Worm (Caenorhabditis elegans): ENCODE data around the gene C17F4.11.

The C17F4.11 gene

DNA sequence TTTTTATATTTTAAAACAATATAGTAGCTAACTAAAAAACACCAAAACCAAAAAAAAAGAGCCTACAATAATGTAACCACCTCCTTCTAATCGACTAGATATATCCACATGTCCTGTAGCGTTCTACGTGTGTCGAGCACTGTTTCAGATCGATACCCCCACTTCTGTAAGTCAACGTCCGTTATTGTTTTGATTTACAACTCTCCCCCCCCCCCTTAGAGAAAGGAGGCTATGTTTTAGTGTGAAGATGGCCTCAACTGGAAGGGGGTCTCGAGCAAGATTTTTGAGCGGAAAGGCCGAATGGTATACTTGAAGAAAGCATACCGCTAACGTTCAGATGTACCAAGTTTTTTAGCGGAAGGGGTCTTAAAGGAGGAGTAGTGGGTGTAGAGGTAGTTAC, 40.4 kb downstream of the C17F4.11 start, which contains the start of gene F02E11.4:
TSS of gene F02E11.4 (minus strand) at position 101 of the 400 bp plus-strand sequence.
- TF ChIP-seq scrt-1 (GFP tag; IDR thresholded peaks at IDR 0.05): no peak
- no peak for TF ChIP-seq ets-7 (tag; optimal IDR thresholded peaks at IDR 0.05)

DNA sequence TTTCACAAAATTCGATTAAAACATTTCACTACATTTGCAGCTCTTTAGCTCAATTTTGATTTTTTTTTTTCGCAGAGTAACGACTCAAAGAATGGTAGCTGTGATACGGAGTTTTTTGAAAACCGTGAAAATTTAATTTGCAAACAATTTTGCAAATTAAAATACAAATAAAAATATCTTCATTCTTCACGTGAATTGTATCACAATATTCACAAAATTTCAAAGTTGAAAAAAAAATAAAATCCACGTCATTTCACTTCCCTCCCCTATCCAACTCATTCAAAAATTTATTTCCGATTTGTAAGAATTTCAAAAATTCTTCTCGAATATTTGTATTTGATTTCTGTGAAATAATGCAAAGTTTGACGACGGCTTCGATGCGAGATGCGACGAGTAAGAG, 41.4 kb downstream of the C17F4.11 start, which contains the start of gene wht-4:
TSS of gene wht-4 (plus strand) at position 301 of the 400 bp plus-strand sequence.
- TF ChIP-seq hmbx-1 (tag; optimal IDR thresholded peaks at IDR 0.05): no peak
- no peak for TF ChIP-seq hmg-4 (GFP tag; optimal IDR thresholded peaks at IDR 0.05)
- no peak for TF ChIP-seq ceh-13 (GFP tag; optimal IDR thresholded peaks at IDR 0.05)
- no peak for TF ChIP-seq tra-4 (tag; optimal IDR thresholded peaks at IDR 0.05)
- TF ChIP-seq ama-1 (optimal IDR thresholded peaks at IDR 0.05): no peak
- no peak for TF ChIP-seq ets-7 (tag; optimal IDR thresholded peaks at IDR 0.05)
- no peak for TF ChIP-seq sea-1 (GFP tag; conservative IDR thresholded peaks at IDR 0.05)
- no peak for TF ChIP-seq tbx-37 (GFP tag; conservative IDR thresholded peaks at IDR 0.05)
- no peak for TF ChIP-seq ceh-36 (tag; optimal IDR thresholded peaks at IDR 0.05)
- no peak for TF ChIP-seq flt-1 (GFP tag; IDR thresholded peaks at IDR 0.05)
- no peak for TF ChIP-seq hnd-1 (tag; optimal IDR thresholded peaks at IDR 0.05)
- no peak for TF ChIP-seq F13C5.2 (tag; optimal IDR thresholded peaks at IDR 0.05)
- TF ChIP-seq B0310.2 (tag; optimal IDR thresholded peaks at IDR 0.05): no peak
- TF ChIP-seq pes-1 (GFP tag; IDR thresholded peaks at IDR 0.05): no peak
- TF ChIP-seq tbx-11 (GFP tag; IDR thresholded peaks at IDR 0.05): no peak
- no peak for TF ChIP-seq aly-1 (tag; optimal IDR thresholded peaks at IDR 0.05)

DNA sequence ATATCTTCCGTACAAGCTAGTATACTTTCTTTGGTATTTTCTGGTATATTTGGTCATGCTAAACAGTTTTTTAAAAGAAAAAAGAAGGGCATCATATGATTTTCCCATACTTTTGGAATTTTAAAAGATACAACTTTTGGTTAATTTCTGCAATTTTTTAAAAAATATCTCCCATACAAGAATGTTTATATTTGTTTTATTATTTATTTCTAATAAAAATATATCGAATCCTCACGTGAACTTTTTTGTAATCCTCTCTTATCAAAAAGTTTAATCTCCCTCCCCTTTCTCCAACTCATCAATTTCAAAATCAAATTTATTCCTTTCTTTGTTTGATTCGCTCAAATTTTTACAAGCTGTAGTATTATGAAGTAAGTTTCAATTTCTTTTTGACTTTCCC, 45.1 kb downstream of the C17F4.11 start, which contains the start of gene nep-13:
TSS of gene nep-13 (plus strand) at position 301 of the 400 bp plus-strand sequence.
- TF ChIP-seq sea-1 (GFP tag; conservative IDR thresholded peaks at IDR 0.05) (no peak), hmg-4 (GFP tag; optimal IDR thresholded peaks at IDR 0.05) (no peak), tbx-11 (GFP tag; IDR thresholded peaks at IDR 0.05) (no peak), ceh-36 (tag; optimal IDR thresholded peaks at IDR 0.05) (no peak), B0310.2 (tag; optimal IDR thresholded peaks at IDR 0.05) (no peak), hmbx-1 (tag; optimal IDR thresholded peaks at IDR 0.05) (no peak), scrt-1 (GFP tag; IDR thresholded peaks at IDR 0.05) (no peak), ama-1 (optimal IDR thresholded peaks at IDR 0.05) (no peak), pes-1 (GFP tag; IDR thresholded peaks at IDR 0.05) (no peak), ets-7 (tag; optimal IDR thresholded peaks at IDR 0.05) (no peak), tra-4 (tag; optimal IDR thresholded peaks at IDR 0.05) (no peak), aly-1 (tag; optimal IDR thresholded peaks at IDR 0.05) (no peak), ceh-13 (GFP tag; optimal IDR thresholded peaks at IDR 0.05) (no peak), hnd-1 (tag; optimal IDR thresholded peaks at IDR 0.05) (no peak)

DNA sequence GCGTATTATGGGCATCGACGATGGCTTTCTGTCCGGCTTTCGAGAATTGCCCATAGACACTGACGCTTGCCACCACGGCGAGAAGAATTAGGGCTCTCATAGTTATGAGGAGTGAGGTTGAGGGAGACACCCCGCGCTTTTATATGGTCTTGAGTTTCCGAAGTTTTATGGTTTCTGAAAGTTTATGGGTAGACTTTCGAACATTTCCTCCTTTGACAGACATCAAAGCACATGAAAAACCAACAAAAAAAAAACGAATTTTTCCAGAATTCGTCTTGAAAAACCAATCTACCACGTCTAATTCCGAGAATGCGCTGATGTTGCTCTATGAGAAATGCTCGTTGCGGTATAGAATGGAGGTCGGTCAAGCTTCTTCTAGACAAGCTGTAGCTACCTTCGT, 47.3 kb downstream of the C17F4.11 start, which contains the start of gene scl-15:
TSS of gene scl-15 (minus strand) at position 101 of the 400 bp plus-strand sequence.
- TF ChIP-seq sea-1 (GFP tag; conservative IDR thresholded peaks at IDR 0.05) (no peak), flt-1 (GFP tag; IDR thresholded peaks at IDR 0.05) (no peak), ceh-13 (GFP tag; optimal IDR thresholded peaks at IDR 0.05) (no peak), hmbx-1 (tag; optimal IDR thresholded peaks at IDR 0.05) (no peak), tbx-37 (GFP tag; conservative IDR thresholded peaks at IDR 0.05) (no peak), tbx-11 (GFP tag; IDR thresholded peaks at IDR 0.05) (no peak), scrt-1 (GFP tag; IDR thresholded peaks at IDR 0.05) (no peak), F13C5.2 (tag; optimal IDR thresholded peaks at IDR 0.05) (no peak), ets-7 (tag; optimal IDR thresholded peaks at IDR 0.05) (no peak), tra-4 (tag; optimal IDR thresholded peaks at IDR 0.05) (no peak), ceh-36 (tag; optimal IDR thresholded peaks at IDR 0.05) (no peak), pes-1 (GFP tag; IDR thresholded peaks at IDR 0.05) (no peak), hnd-1 (tag; optimal IDR thresholded peaks at IDR 0.05) (no peak)

DNA sequence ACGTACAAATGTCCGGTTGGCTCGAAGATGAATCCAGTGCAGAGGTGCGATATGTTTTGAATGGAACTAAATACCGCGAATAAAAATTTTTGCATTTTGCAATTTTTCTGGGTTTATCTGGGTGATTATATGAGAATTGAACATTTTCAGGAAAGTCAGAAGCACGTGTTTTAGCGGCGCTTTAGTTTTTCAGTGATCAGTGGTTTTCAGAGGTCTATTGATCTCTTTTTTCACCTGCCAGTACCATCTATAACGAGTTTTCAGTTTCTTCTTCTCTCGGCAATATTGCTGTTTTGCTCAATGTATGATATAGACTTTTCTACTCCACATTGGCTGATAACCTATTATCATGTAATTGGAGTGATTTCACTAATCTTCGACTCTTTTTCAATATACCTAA, 49.8 kb downstream of the C17F4.11 start, which contains the start of gene sri-63:
TSS of gene sri-63 (plus strand) at position 301 of the 400 bp plus-strand sequence.
- TF ChIP-seq hmg-4 (GFP tag; optimal IDR thresholded peaks at IDR 0.05): no peak
- TF ChIP-seq ama-1 (optimal IDR thresholded peaks at IDR 0.05): no peak
- TF ChIP-seq hnd-1 (tag; optimal IDR thresholded peaks at IDR 0.05): no peak
- TF ChIP-seq F13C5.2 (tag; optimal IDR thresholded peaks at IDR 0.05): no peak
- no peak for TF ChIP-seq hmbx-1 (tag; optimal IDR thresholded peaks at IDR 0.05)
- TF ChIP-seq tra-4 (tag; optimal IDR thresholded peaks at IDR 0.05): no peak
- no peak for TF ChIP-seq B0310.2 (tag; optimal IDR thresholded peaks at IDR 0.05)
- TF ChIP-seq ceh-36 (tag; optimal IDR thresholded peaks at IDR 0.05): no peak
- TF ChIP-seq tbx-37 (GFP tag; conservative IDR thresholded peaks at IDR 0.05): no peak
- TF ChIP-seq ets-7 (tag; optimal IDR thresholded peaks at IDR 0.05): no peak
- TF ChIP-seq tbx-11 (GFP tag; IDR thresholded peaks at IDR 0.05): no peak
- no peak for TF ChIP-seq aly-1 (tag; optimal IDR thresholded peaks at IDR 0.05)
